Worm (Caenorhabditis elegans) whole organism, L1 larva: Measurements from ENCODE around the gene Y39A1A.20.

ENCODE experiments used
- C04F5.9 ChIP-seq: sonication (generic microtip); optimal IDR thresholded peaks from 2 replicates; lab custom pipeline; 2016; ENCODE audit warnings: missing genetic modification characterization, missing compliant biosample characterization
- C16A3.4 ChIP-seq: fragments of 150-350 bp; optimal IDR thresholded peaks from 2 replicates; lab custom pipeline; 2014; ENCODE audit warnings: missing biosample characterization, missing genetic modification characterization
- C34B4.2 ChIP-seq: sonication (generic microtip); optimal IDR thresholded peaks from 2 replicates; lab custom pipeline; 2017; ENCODE audit warnings: mild to moderate bottlenecking, missing genetic modification characterization, missing compliant biosample characterization
- F16B12.6 ChIP-seq: fragments of 150-350 bp; optimal IDR thresholded peaks from 2 replicates; lab custom pipeline; 2014; ENCODE audit warnings: missing biosample characterization, missing genetic modification characterization
- Y116A8C.19 ChIP-seq: sonication (generic microtip); optimal IDR thresholded peaks from 2 replicates; lab custom pipeline; 2016; ENCODE audit warnings: missing compliant biosample characterization, missing genetic modification characterization, borderline replicate concordance
- aly-2 ChIP-seq: fragments of 150-350 bp; optimal IDR thresholded peaks from 2 replicates; lab custom pipeline; 2014; ENCODE audit warnings: missing biosample characterization, missing genetic modification characterization
- ama-1 ChIP-seq: fragments of 150-350 bp; optimal IDR thresholded peaks from 2 replicates; lab custom pipeline; 2014
- blmp-1 ChIP-seq: fragments of 150-350 bp; optimal IDR thresholded peaks from 2 replicates; lab custom pipeline; 2014; ENCODE audit warnings: missing biosample characterization, missing genetic modification characterization
- ceh-63 ChIP-seq: fragments of 200-800 bp; sonication (Bioruptor generic); optimal IDR thresholded peaks from 2 replicates; lab custom pipeline; 2018; ENCODE audit warnings: mild to moderate bottlenecking, missing genetic modification characterization, missing compliant biosample characterization
- ceh-8 ChIP-seq: fragments of 200-800 bp; sonication (Bioruptor generic); optimal IDR thresholded peaks from 2 replicates; lab custom pipeline; 2018; ENCODE audit warnings: mild to moderate bottlenecking, missing genetic modification characterization, moderate library complexity, missing compliant biosample characterization
- ceh-82 ChIP-seq, 3 experiments: fragments of 150-350 bp in 1 of 3; sonication (generic microtip) in 2 of 3; optimal IDR thresholded peaks; 2 replicates each; lab custom pipeline; 2014 to 2017; ENCODE audit warnings: missing biosample characterization in 3 of 3, missing genetic modification characterization in 3 of 3
- efl-1 ChIP-seq, 4 experiments: fragments of 150-350 bp; optimal IDR thresholded peaks in 3 of 4; peaks in 1 of 4; 1 replicate in 1 of 4; 2 replicates in 3 of 4; lab custom pipeline; 2014; ENCODE audit warnings: missing biosample characterization in 2 of 4, missing genetic modification characterization in 2 of 4, missing genetic modification reagents in 2 of 4
- elt-3 ChIP-seq, 6 experiments: fragments of 150-350 bp in 1 of 6; sonication (generic microtip); optimal IDR thresholded peaks; 2 replicates each; lab custom pipeline; 2017 to 2018; ENCODE audit warnings: missing biosample characterization in 6 of 6, missing genetic modification characterization in 6 of 6, inconsistent platforms in 1 of 6
- fkh-8 ChIP-seq: sonication (generic microtip); optimal IDR thresholded peaks from 2 replicates; lab custom pipeline; 2016; ENCODE audit warnings: mild to moderate bottlenecking, missing genetic modification characterization, missing compliant biosample characterization
- hlh-17 ChIP-seq: fragments of 200-800 bp; sonication (Bioruptor generic); optimal IDR thresholded peaks from 2 replicates; lab custom pipeline; 2018; ENCODE audit warnings: missing genetic modification characterization, mild to moderate bottlenecking, missing compliant biosample characterization, moderate library complexity, borderline replicate concordance
- hlh-4 ChIP-seq: sonication (generic microtip); optimal IDR thresholded peaks from 2 replicates; lab custom pipeline; 2016; ENCODE audit warnings: mild to moderate bottlenecking, missing genetic modification characterization, missing compliant biosample characterization
- irx-1 ChIP-seq: sonication (generic microtip); optimal IDR thresholded peaks from 2 replicates; lab custom pipeline; 2016; ENCODE audit warnings: missing genetic modification characterization, missing compliant biosample characterization
- lin-14 ChIP-seq: fragments of 200-800 bp; sonication (Bioruptor generic); optimal IDR thresholded peaks from 2 replicates; lab custom pipeline; 2018; ENCODE audit warnings: mild to moderate bottlenecking, missing genetic modification characterization, moderate library complexity, missing compliant biosample characterization
- lsy-2 ChIP-seq, 2 experiments: fragments of 150-350 bp; optimal IDR thresholded peaks; 2 replicates each; lab custom pipeline; 2014; ENCODE audit warnings: missing biosample characterization in 2 of 2, missing genetic modification characterization in 2 of 2
- mdl-1 ChIP-seq, 2 experiments: fragments of 150-350 bp; optimal IDR thresholded peaks; 2 replicates each; lab custom pipeline; 2014 to 2017; ENCODE audit warnings: missing biosample characterization in 2 of 2, missing genetic modification characterization in 2 of 2, inconsistent platforms in 1 of 2
- mep-1 ChIP-seq: fragments of 150-350 bp; optimal IDR thresholded peaks from 2 replicates; lab custom pipeline; 2014; ENCODE audit warnings: missing biosample characterization, missing genetic modification characterization
- nhr-19 ChIP-seq: fragments of 200-800 bp; sonication (Bioruptor generic); conservative IDR thresholded peaks from 2 replicates; pipeline ENCODE4 v1.3.6; 2022; ENCODE audit warnings: missing genetic modification characterization, missing compliant biosample characterization
- nhr-237 ChIP-seq: fragments of 150-350 bp; optimal IDR thresholded peaks from 2 replicates; lab custom pipeline; 2014; ENCODE audit warnings: missing biosample characterization, missing genetic modification characterization
- nhr-76 ChIP-seq: sonication (generic microtip); optimal IDR thresholded peaks from 2 replicates; lab custom pipeline; 2017; ENCODE audit warnings: missing biosample characterization, missing genetic modification characterization
- nhr-77 ChIP-seq: fragments of 150-350 bp; optimal IDR thresholded peaks from 2 replicates; lab custom pipeline; 2014; ENCODE audit warnings: missing biosample characterization, missing genetic modification characterization
- nhr-84 ChIP-seq: sonication (generic microtip); optimal IDR thresholded peaks from 2 replicates; lab custom pipeline; 2017; ENCODE audit warnings: missing biosample characterization, missing genetic modification characterization
- nhr-85 ChIP-seq: sonication (generic microtip); peaks from one replicate; lab custom pipeline; 2016; ENCODE audit warnings: missing genetic modification characterization, inconsistent platforms, missing compliant biosample characterization
- nhr-90 ChIP-seq: sonication (generic microtip); optimal IDR thresholded peaks from 2 replicates; lab custom pipeline; 2016; ENCODE audit warnings: mild to moderate bottlenecking, missing genetic modification characterization, missing compliant biosample characterization; ENCODE audit not compliant: poor library complexity
- rnt-1 ChIP-seq: sonication (generic microtip); optimal IDR thresholded peaks from 2 replicates; lab custom pipeline; 2016; ENCODE audit warnings: mild to moderate bottlenecking, missing genetic modification characterization, moderate library complexity, missing compliant biosample characterization
- skn-1 ChIP-seq: fragments of 150-350 bp; optimal IDR thresholded peaks from 2 replicates; lab custom pipeline; 2014; ENCODE audit warnings: missing biosample characterization, missing genetic modification characterization
- sox-4 ChIP-seq: sonication (generic microtip); optimal IDR thresholded peaks from 2 replicates; lab custom pipeline; 2016; ENCODE audit warnings: missing genetic modification characterization, missing compliant biosample characterization
- sup-37 ChIP-seq: fragments of 200-800 bp; sonication (Bioruptor generic); optimal IDR thresholded peaks from 2 replicates; lab custom pipeline; 2018; ENCODE audit warnings: mild to moderate bottlenecking, missing genetic modification characterization, missing compliant biosample characterization
- swsn-7 ChIP-seq: sonication (generic microtip); optimal IDR thresholded peaks from 2 replicates; lab custom pipeline; 2016; ENCODE audit warnings: missing genetic modification characterization, missing compliant biosample characterization
- unc-30 ChIP-seq: sonication (generic microtip); optimal IDR thresholded peaks from 2 replicates; lab custom pipeline; 2017; ENCODE audit warnings: missing biosample characterization, missing genetic modification characterization
- unc-86 ChIP-seq: sonication (generic microtip); optimal IDR thresholded peaks from 2 replicates; lab custom pipeline; 2016; ENCODE audit warnings: missing genetic modification characterization, missing compliant biosample characterization
- vab-15 ChIP-seq: sonication (generic microtip); optimal IDR thresholded peaks from 2 replicates; lab custom pipeline; 2017; ENCODE audit warnings: missing genotype, mild to moderate bottlenecking, missing genetic modification characterization, missing compliant biosample characterization
- ztf-11 ChIP-seq, 2 experiments: sonication (generic microtip); optimal IDR thresholded peaks; 2 replicates each; lab custom pipeline; 2016 to 2017; ENCODE audit warnings: missing genetic modification characterization in 2 of 2, missing biosample characterization in 1 of 2, missing compliant biosample characterization in 1 of 2

The Y39A1A.20 gene

DNA sequence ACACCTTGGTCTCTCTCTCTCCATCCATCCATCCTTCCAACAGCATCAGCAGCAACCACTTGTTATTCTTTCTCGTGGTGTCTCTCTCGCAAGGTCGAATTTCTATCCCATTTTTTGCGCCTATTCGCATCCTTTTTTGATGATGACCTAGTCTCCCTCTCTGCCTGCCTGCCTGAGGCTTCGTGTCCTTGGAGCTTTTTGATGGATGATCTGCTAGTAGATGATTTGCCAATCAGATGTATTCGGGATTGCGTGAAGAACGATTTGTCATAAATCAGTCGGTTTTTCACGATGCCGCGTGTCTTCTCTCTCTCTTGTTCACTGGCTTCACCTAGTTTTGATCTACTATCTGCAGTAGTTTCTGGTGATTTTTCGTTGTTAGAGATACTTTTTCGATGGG lies 39.1 kb downstream of the Y39A1A.20 start:
- TF ChIP-seq elt-3 (tag; optimal IDR thresholded peaks at IDR 0.05; lab: Kevin White, UChicago) (peak in 1 of 6 experiments; percentile 6), Y116A8C.19 (tag; lab: Kevin White, UChicago) (no peak), skn-1 (tag; lab: Kevin White, UChicago) (no peak), nhr-85 (tag; lab: Kevin White, UChicago) (peak; percentile 79), nhr-19 (GFP tag; lab: Robert Waterston, UW) (no peak), nhr-76 (tag; lab: Kevin White, UChicago) (no peak), hlh-17 (GFP tag; lab: Kevin White, UChicago) (no peak), ceh-82 (tag; optimal IDR thresholded peaks at IDR 0.05; lab: Kevin White, UChicago) (no peak), nhr-84 (tag; lab: Kevin White, UChicago) (no peak), aly-2 (tag; lab: Kevin White, UChicago) (no peak), blmp-1 (peak; percentile 58), lin-14 (peak; percentile 38), irx-1 (tag; lab: Kevin White, UChicago) (no peak), nhr-237 (no peak), sox-4 (tag; lab: Kevin White, UChicago) (no peak)
- TF ChIP-seq, all 84 proteins: peak for 4

ce11 chrIII:10658394-10658793 lies 42.0 kb downstream of the Y39A1A.20 start:
- no peak for TF ChIP-seq nhr-84 (tag; lab: Kevin White, UChicago)

DNA sequence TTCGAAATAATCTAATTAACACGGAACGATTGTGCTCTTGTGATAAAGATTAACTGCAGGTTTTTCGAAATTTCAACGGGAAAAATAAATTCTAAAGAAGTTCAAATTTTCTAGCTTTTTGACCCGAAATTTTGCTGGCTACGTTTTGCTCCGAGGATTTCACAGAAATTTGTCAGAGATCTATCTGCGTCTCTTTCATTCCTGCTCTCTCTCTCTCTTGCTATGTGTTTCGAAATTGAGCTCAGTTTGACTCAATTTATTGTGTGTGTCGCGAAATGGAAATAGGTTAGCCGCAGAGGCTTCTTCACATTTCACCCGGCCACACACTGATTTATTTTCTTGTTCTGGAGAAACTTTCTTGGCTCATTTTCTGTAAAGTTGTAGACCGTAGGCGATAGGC lies 42.7 kb downstream of the Y39A1A.20 start:
- TF ChIP-seq C04F5.9 (tag; lab: Kevin White, UChicago) (no peak), efl-1 (optimal IDR thresholded peaks at IDR 0.05; lab: Kevin White, UChicago) (no peak), efl-1 (GFP tag; optimal IDR thresholded peaks at IDR 0.05 in 1 of 2; lab: Kevin White, UChicago) (peak in 1 of 2 experiments; percentile 22)

- no peak for TF ChIP-seq ama-1 (lab: Kevin White, UChicago)
- TF ChIP-seq nhr-85 (tag; lab: Kevin White, UChicago), result no peak
- no peak for TF ChIP-seq ceh-8 (GFP tag; lab: Kevin White, UChicago)
- TF ChIP-seq hlh-17 (GFP tag; lab: Kevin White, UChicago), result no peak
- no peak for TF ChIP-seq nhr-90
- no peak for TF ChIP-seq sup-37 (GFP tag; lab: Kevin White, UChicago)
- TF ChIP-seq lsy-2 (tag; optimal IDR thresholded peaks at IDR 0.05; lab: Kevin White, UChicago), result no peak
- no peak for TF ChIP-seq ceh-63 (GFP tag; lab: Kevin White, UChicago)
- no peak for TF ChIP-seq swsn-7 (tag; lab: Kevin White, UChicago)
Observed at ce11 chrIII:10656069-10656468, 44.3 kb downstream of the Y39A1A.20 start.

DNA sequence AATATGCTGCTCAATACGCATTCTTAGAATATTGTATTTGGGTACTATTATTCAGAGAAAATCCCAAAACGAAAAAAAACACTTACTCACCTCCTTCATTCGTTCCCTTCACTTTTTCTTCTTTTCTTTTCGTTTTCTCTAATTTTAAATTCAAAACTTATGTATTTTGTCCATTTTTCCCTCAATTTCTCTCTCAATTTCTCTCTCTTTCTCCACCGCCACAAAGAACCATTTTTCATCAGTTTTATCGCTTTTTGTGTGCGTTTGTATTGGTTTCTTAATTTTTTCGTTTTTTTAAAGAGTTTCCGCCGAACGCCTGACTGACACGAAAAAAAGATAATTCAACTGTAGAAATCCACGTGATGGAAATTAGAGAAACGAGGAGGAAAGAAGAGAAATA lies 45.6 kb downstream of the Y39A1A.20 start, which contains the start of gene cnt-2:
TSS of gene cnt-2 (plus strand) at position 301 of the 400 bp plus-strand sequence.
- no peak for TF ChIP-seq unc-30 (tag; lab: Kevin White, UChicago)
- peak; percentile 30 for TF ChIP-seq blmp-1
- TF ChIP-seq, all 84 proteins: peak for 1

DNA sequence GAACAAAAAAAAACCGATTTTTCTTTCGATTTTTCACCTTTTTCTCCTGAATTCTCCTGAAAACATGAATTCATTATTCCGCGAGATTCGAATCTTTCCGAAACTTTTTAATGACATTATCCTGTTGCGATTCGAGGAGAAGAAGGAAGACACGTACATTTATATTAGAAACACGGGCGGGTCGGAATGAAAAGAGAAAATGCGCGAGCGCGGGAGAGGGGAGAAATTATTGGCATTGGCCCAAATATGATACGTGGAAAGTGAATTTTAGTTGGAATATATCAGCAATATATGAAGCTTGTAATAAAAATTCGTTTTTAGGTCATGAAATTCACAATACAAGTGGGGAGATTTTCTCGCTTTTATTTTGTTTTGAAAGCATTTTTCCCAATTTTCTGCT lies 46.9 kb downstream of the Y39A1A.20 start:
- TF ChIP-seq blmp-1, result peak; percentile 99
- peak; percentile 2 for TF ChIP-seq mep-1 (tag; lab: Kevin White, UChicago)
- no peak for TF ChIP-seq rnt-1 (tag; lab: Kevin White, UChicago)

DNA sequence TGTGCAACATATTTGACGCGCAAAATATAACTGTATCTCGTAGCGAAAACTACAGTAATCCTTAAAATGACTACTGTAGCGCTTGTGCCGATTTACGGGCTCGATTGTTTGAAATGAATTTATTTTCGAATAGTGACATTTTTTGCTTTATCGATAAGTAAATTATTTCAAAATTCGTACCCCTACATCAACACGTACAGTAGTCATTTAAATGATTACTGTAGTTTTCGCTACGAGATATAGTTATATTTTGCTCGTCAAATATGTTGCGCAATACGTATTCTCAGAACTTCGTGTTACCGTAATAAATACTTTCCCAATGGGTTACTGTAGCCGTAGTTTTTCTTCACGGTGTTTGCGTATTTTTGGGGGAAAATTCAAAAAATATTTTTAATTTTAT lies 47.5 kb downstream of the Y39A1A.20 start:
- TF ChIP-seq nhr-85 (tag; lab: Kevin White, UChicago), result peak; percentile 59
- no peak for TF ChIP-seq unc-86 (tag; lab: Kevin White, UChicago)

ce11 chrIII:10651634-10652033 lies 48.7 kb downstream of the Y39A1A.20 start:
- TF ChIP-seq F16B12.6 (tag; lab: Kevin White, UChicago) (peak; percentile 29), unc-86 (tag; lab: Kevin White, UChicago) (peak; percentile 66), vab-15 (tag; lab: Kevin White, UChicago) (no peak), lsy-2 (tag; optimal IDR thresholded peaks at IDR 0.05; lab: Kevin White, UChicago) (peak; percentile 46 to 54), ztf-11 (tag; optimal IDR thresholded peaks at IDR 0.05; lab: Kevin White, UChicago) (peak in 1 of 2 experiments; percentile 73), C34B4.2 (tag; lab: Kevin White, UChicago) (no peak), ceh-63 (GFP tag; lab: Kevin White, UChicago) (no peak), swsn-7 (tag; lab: Kevin White, UChicago) (peak; percentile 53), hlh-4 (tag; lab: Kevin White, UChicago) (no peak), C16A3.4 (tag; lab: Kevin White, UChicago) (peak; percentile 10), efl-1 (optimal IDR thresholded peaks at IDR 0.05; lab: Kevin White, UChicago) (peak; percentile 66 to 81), efl-1 (GFP tag; optimal IDR thresholded peaks at IDR 0.05 in 1 of 2; lab: Kevin White, UChicago) (peak; percentile 43 to 89), sup-37 (GFP tag; lab: Kevin White, UChicago) (no peak), nhr-77 (no peak), mdl-1 (tag; optimal IDR thresholded peaks at IDR 0.05; lab: Kevin White, UChicago) (peak in 1 of 2 experiments; percentile 48), mep-1 (tag; lab: Kevin White, UChicago) (peak; percentile 63), fkh-8 (peak; percentile 11)
